Fruit fly (Drosophila melanogaster) whole organism, prepupa: ENCODE data around the gene CG11384.

Experiments used
- CG10631 ChIP-seq: fragments of 200-800 bp; sonication (Bioruptor generic); optimal IDR thresholded peaks from 2 replicates; lab custom pipeline; 2016; ENCODE audit warnings: missing biosample characterization, missing genetic modification characterization
- Hr38 ChIP-seq: sonication (Bioruptor generic); optimal IDR thresholded peaks from 2 replicates; lab custom pipeline; 2016; ENCODE audit warnings: missing biosample characterization, missing genetic modification characterization

dm6 chrX:1135006-1135376, 40.8 kb downstream of the CG11384 start:
- TF ChIP-seq CG10631 (GFP tag; lab: Kevin White, UChicago) (no peak), Hr38 (GFP tag; lab: Kevin White, UChicago) (no peak)
